Worm (Caenorhabditis elegans) whole organism, L2 larva: Measurements from ENCODE around the gene Y51H4A.1.
"Not testable (repeated sequence)": the region's sequence is repeated elsewhere in the genome, so short reads cannot be mapped to it uniquely, and the experiment has no call there.

Experiments
- alr-1 ChIP-seq: fragments of 150-350 bp; optimal IDR thresholded peaks from 2 replicates; lab custom pipeline; 2014; ENCODE audit warnings: missing biosample characterization, missing genetic modification characterization
- ama-1 ChIP-seq: fragments of 150-350 bp; optimal IDR thresholded peaks from 2 replicates; lab custom pipeline; 2018; ENCODE audit warnings: inconsistent platforms
- ceh-82 ChIP-seq: fragments of 150-350 bp; optimal IDR thresholded peaks from 2 replicates; lab custom pipeline; 2014; ENCODE audit warnings: missing biosample characterization, missing genetic modification characterization
- dmd-4 ChIP-seq: sonication (generic microtip); optimal IDR thresholded peaks from 2 replicates; lab custom pipeline; 2017; ENCODE audit warnings: missing biosample characterization, missing genetic modification characterization
- elt-3 ChIP-seq: sonication (generic microtip); optimal IDR thresholded peaks from 2 replicates; lab custom pipeline; 2017; ENCODE audit warnings: missing biosample characterization, missing genetic modification characterization
- fos-1 ChIP-seq: fragments of 150-350 bp; optimal IDR thresholded peaks from 2 replicates; lab custom pipeline; 2014; ENCODE audit warnings: missing biosample characterization, missing genetic modification characterization
- lin-13 ChIP-seq: fragments of 150-350 bp; optimal IDR thresholded peaks from 2 replicates; lab custom pipeline; 2014; ENCODE audit warnings: missing biosample characterization, missing genetic modification reagents, missing genetic modification characterization
- mab-5 ChIP-seq: fragments of 150-350 bp; optimal IDR thresholded peaks from 2 replicates; lab custom pipeline; 2014; ENCODE audit warnings: missing biosample characterization, missing genetic modification characterization
- nhr-10 ChIP-seq: sonication (generic microtip); optimal IDR thresholded peaks from 2 replicates; lab custom pipeline; 2017; ENCODE audit warnings: missing biosample characterization, missing genetic modification characterization
- nhr-129 ChIP-seq: fragments of 150-350 bp; optimal IDR thresholded peaks from 2 replicates; lab custom pipeline; 2014; ENCODE audit warnings: missing biosample characterization, missing genetic modification characterization
- nhr-23 ChIP-seq: fragments of 150-350 bp; optimal IDR thresholded peaks from 2 replicates; lab custom pipeline; 2014; ENCODE audit warnings: missing biosample characterization, missing genetic modification reagents, missing genetic modification characterization
- nhr-237 ChIP-seq: fragments of 150-350 bp; optimal IDR thresholded peaks from 2 replicates; lab custom pipeline; 2014; ENCODE audit warnings: missing biosample characterization, missing genetic modification characterization
- nhr-6 ChIP-seq: fragments of 150-350 bp; optimal IDR thresholded peaks from 2 replicates; lab custom pipeline; 2014; ENCODE audit warnings: missing biosample characterization, missing genetic modification characterization
- nhr-77 ChIP-seq: fragments of 150-350 bp; optimal IDR thresholded peaks from 2 replicates; lab custom pipeline; 2014; ENCODE audit warnings: missing biosample characterization, missing genetic modification characterization
- sem-4 ChIP-seq: fragments of 150-350 bp; optimal IDR thresholded peaks from 2 replicates; lab custom pipeline; 2014; ENCODE audit warnings: missing biosample characterization, missing genetic modification reagents, missing genetic modification characterization
- unc-55 ChIP-seq: fragments of 150-350 bp; sonication (generic microtip); optimal IDR thresholded peaks from 3 replicates; lab custom pipeline; 2014; ENCODE audit warnings: missing biosample characterization, missing genetic modification reagents, missing genetic modification characterization
- zag-1 ChIP-seq: fragments of 150-350 bp; optimal IDR thresholded peaks from 2 replicates; lab custom pipeline; 2014; ENCODE audit warnings: missing biosample characterization, missing genetic modification characterization
- ztf-1 ChIP-seq: fragments of 200-800 bp; sonication (Bioruptor generic); conservative IDR thresholded peaks from 2 replicates; pipeline ENCODE4 v1.3.6; 2022; ENCODE audit warnings: missing genetic modification characterization, missing compliant biosample characterization
- ztf-11 ChIP-seq: sonication (generic microtip); optimal IDR thresholded peaks from 2 replicates; lab custom pipeline; 2017; ENCODE audit warnings: missing biosample characterization, missing genetic modification characterization

The Y51H4A.1 gene

DNA sequence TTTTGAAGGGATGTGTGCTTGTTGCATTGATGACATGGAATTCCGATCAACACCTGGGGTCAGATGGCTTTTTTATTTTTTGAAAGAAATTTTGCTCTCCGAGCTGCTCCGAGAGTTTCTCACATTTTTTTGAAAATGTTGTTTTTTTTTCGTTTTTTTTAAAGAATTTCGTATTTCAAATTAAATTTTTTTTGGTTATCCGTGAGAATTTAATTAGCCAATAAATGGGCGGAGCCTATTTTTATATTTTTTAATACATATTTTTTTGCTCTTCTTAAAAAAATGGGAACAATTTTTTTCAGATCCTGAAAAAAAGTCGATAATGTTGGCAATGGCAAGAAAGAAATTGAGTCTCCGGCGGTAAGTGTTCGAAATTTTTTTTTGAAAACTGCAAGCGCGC, 45.2 kb downstream of the Y51H4A.1 start, which contains the start of gene dlc-3:
Gene dlc-3, plus strand, starts transcription at position 301 of the 400 bp plus-strand sequence.
- TF ChIP-seq nhr-6 (tag; lab: Kevin White, UChicago) (no peak), dmd-4 (tag; lab: Kevin White, UChicago) (no peak), sem-4 (tag; lab: Kevin White, UChicago) (no peak), lin-13 (GFP tag; lab: Kevin White, UChicago) (no peak), mab-5 (tag; lab: Kevin White, UChicago) (no peak), ztf-1 (GFP tag; lab: Robert Waterston, UW) (no peak), unc-55 (no peak), ama-1 (lab: Kevin White, UChicago) (no peak), nhr-10 (tag; lab: Kevin White, UChicago) (no peak), ceh-82 (tag; lab: Kevin White, UChicago) (no peak), ztf-11 (tag; lab: Kevin White, UChicago) (no peak), nhr-23 (tag; lab: Kevin White, UChicago) (no peak), fos-1 (no peak), zag-1 (tag; lab: Kevin White, UChicago) (no peak), nhr-129 (tag; lab: Kevin White, UChicago) (no peak), nhr-77 (tag; lab: Kevin White, UChicago) (no peak)

DNA sequence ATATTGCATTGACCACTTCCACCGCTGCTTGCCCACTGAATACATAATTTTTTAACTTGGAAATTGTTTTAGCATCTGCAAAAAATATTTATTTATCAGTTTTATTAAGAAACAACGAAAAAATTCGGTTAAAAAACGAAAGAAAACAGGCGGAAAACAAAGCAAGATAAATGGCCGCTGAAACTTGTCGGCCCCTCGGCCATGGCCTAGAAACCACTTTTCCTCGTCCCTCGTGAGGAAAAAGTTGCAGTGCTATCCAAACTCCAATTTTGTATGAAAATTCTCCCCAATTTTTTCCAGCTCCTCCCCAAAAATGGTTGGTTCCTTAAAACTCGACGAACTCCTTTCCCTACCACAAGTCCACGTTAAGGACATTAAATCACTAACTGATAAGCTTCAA, 52.8 kb downstream of the Y51H4A.1 start, which contains the start of gene Y10G11A.1:
Gene Y10G11A.1, plus strand, starts transcription at position 301 of the 400 bp plus-strand sequence.
- not testable (repeated sequence) for TF ChIP-seq elt-3, alr-1, nhr-237 (tag; lab: Kevin White, UChicago)
- TF ChIP-seq, all 48 proteins: peak for 0; not testable (repeated sequence) for 48
